Worm (Caenorhabditis elegans) whole organism, late embryonic: Measurements from ENCODE around the gene sup-35.

Experiments used
- che-1 ChIP-seq: sonication (generic microtip); optimal IDR thresholded peaks from 2 replicates; lab custom pipeline; 2016; ENCODE audit warnings: mild to moderate bottlenecking, missing genetic modification characterization, missing compliant biosample characterization
- dmd-4 ChIP-seq: sonication (generic microtip); optimal IDR thresholded peaks from 2 replicates; lab custom pipeline; 2016; ENCODE audit warnings: borderline replicate concordance, missing genetic modification characterization, missing compliant biosample characterization
- elt-2 ChIP-seq: sonication (generic microtip); optimal IDR thresholded peaks from 2 replicates; lab custom pipeline; 2016; ENCODE audit warnings: missing genetic modification reagents, missing genetic modification characterization, missing compliant biosample characterization
- zip-5 ChIP-seq: sonication (generic microtip); optimal IDR thresholded peaks from 2 replicates; lab custom pipeline; 2016; ENCODE audit warnings: missing genetic modification characterization, missing compliant biosample characterization

DNA sequence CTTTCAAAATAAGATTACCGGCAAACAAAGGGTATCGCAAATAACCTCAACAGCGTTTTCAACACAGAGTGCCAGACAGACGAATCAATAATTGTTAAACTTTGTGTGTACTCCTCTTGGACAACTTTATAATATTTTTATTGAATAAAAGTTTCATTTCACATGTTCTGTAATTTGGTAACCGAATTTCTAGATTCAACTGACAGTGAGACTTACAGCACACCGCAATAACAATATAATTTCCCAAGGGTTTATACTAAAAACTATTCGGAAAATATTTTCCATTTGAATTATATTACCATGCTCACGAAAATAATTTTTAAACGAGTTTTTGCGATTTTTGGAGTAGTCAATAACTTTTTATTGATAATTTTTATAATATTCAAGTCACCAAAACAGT, 41.6 kb downstream of the sup-35 start, which contains the start of gene str-246:
- TF ChIP-seq zip-5 (tag; lab: Kevin White, UChicago) (no peak), elt-2 (tag; lab: Kevin White, UChicago) (no peak), che-1 (no peak), dmd-4 (no peak)
